Worm (Caenorhabditis elegans): ENCODE measurements around the gene zipt-9.

DNA sequence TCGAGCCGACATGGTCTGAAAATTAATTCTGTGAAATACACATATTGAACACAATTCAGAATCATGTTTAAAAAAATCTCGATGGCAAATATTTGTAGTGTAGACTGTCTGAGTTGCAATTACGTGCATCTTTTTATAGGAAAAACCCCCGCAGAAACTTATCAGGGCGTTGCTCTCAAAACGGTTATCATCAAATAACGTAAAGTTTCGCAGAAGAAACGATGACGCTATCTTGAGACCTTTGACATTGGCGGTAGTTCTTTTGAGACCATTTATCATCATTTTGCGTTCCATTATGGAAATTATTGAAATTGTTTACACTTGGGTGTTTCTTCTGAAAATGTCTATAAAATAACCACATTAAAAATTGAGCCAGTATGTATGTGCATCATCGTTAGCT lies 15.7 kb upstream of the zipt-9 start, which contains the start of gene dct-17:
- TF ChIP-seq unc-62 (GFP tag; optimal IDR thresholded peaks at IDR 0.05) (no peak), snpc-4 (tag; optimal IDR thresholded peaks at IDR 0.05) (no peak)
